Worm (Caenorhabditis elegans) whole organism, late embryonic: ENCODE results near the gene srbc-55.

Experiments
- ceh-14 ChIP-seq: sonication (generic microtip); optimal IDR thresholded peaks from 2 replicates; lab custom pipeline; 2016; ENCODE audit warnings: missing genotype, missing genetic modification characterization, missing compliant biosample characterization
- dmd-4 ChIP-seq: sonication (generic microtip); optimal IDR thresholded peaks from 2 replicates; lab custom pipeline; 2016; ENCODE audit warnings: borderline replicate concordance, missing genetic modification characterization, missing compliant biosample characterization
- ets-4 ChIP-seq: sonication (generic microtip); optimal IDR thresholded peaks from 2 replicates; lab custom pipeline; 2016; ENCODE audit warnings: missing genetic modification characterization, missing compliant biosample characterization
- hlh-15 ChIP-seq: sonication (generic microtip); optimal IDR thresholded peaks from 2 replicates; lab custom pipeline; 2016; ENCODE audit warnings: missing genetic modification characterization, missing compliant biosample characterization
- lim-6 ChIP-seq: sonication (generic microtip); optimal IDR thresholded peaks from 2 replicates; lab custom pipeline; 2016; ENCODE audit warnings: missing genetic modification characterization, missing compliant biosample characterization
- nhr-11 ChIP-seq: fragments of 150-350 bp; optimal IDR thresholded peaks from 2 replicates; lab custom pipeline; 2014; ENCODE audit warnings: missing biosample characterization, missing genetic modification characterization
- pag-3 ChIP-seq: sonication (generic microtip); optimal IDR thresholded peaks from 2 replicates; lab custom pipeline; 2016; ENCODE audit warnings: missing compliant biosample characterization, missing genetic modification characterization, borderline replicate concordance
- pha-4 ChIP-seq: fragments of 150-350 bp; optimal IDR thresholded peaks from 2 replicates; lab custom pipeline; 2018; ENCODE audit warnings: missing biosample characterization, missing genetic modification reagents, missing genetic modification characterization
- pqm-1 ChIP-seq: sonication (generic microtip); optimal IDR thresholded peaks from 2 replicates; lab custom pipeline; 2016; ENCODE audit warnings: missing genetic modification characterization, missing compliant biosample characterization
- sox-4 ChIP-seq: sonication (generic microtip); optimal IDR thresholded peaks from 2 replicates; lab custom pipeline; 2017; ENCODE audit warnings: mild to moderate bottlenecking, missing genetic modification characterization, inconsistent platforms, missing compliant biosample characterization
- unc-55 ChIP-seq: sonication (generic microtip); optimal IDR thresholded peaks from 2 replicates; lab custom pipeline; 2017; ENCODE audit warnings: missing biosample characterization, missing genetic modification reagents, missing genetic modification characterization
- zip-5 ChIP-seq: sonication (generic microtip); optimal IDR thresholded peaks from 2 replicates; lab custom pipeline; 2016; ENCODE audit warnings: missing genetic modification characterization, missing compliant biosample characterization

ce11 chrV:15817746-15818145 is 12.1 kb downstream of the srbc-55 start, which contains the start of gene abf-3:
- TF ChIP-seq zip-5 (tag; lab: Kevin White, UChicago) (no peak), hlh-15 (tag; lab: Kevin White, UChicago) (no peak), dmd-4 (tag; lab: Kevin White, UChicago) (no peak), pqm-1 (no peak), nhr-11 (tag; lab: Kevin White, UChicago) (no peak), sox-4 (tag; lab: Kevin White, UChicago) (no peak), pha-4 (tag; lab: Kevin White, UChicago) (no peak), ets-4 (tag; lab: Kevin White, UChicago) (no peak), unc-55 (GFP tag; lab: Kevin White, UChicago) (no peak), ceh-14 (tag; lab: Kevin White, UChicago) (no peak), lim-6 (tag; lab: Kevin White, UChicago) (no peak), pag-3 (tag; lab: Kevin White, UChicago) (no peak)
